Worm (Caenorhabditis elegans) whole organism, L3 larva: ENCODE data around the gene T26H5.10.

ENCODE experiments used
- aly-2 ChIP-seq: fragments of 150-350 bp; optimal IDR thresholded peaks from 2 replicates; lab custom pipeline; 2014; ENCODE audit warnings: missing biosample characterization, missing genetic modification characterization
- egl-5 ChIP-seq: fragments of 150-350 bp; optimal IDR thresholded peaks from 2 replicates; lab custom pipeline; 2017; ENCODE audit warnings: missing biosample characterization, missing genetic modification reagents, missing genetic modification characterization, inconsistent platforms
- lin-39 ChIP-seq: fragments of 150-350 bp; optimal IDR thresholded peaks from 2 replicates; lab custom pipeline; 2018; ENCODE audit warnings: missing biosample characterization, missing genetic modification reagents, missing genetic modification characterization
- nhr-76 ChIP-seq: fragments of 150-350 bp; sonication (generic microtip); optimal IDR thresholded peaks from 5 replicates; lab custom pipeline; 2014; ENCODE audit warnings: missing biosample characterization, missing genetic modification characterization
- sea-2 ChIP-seq: fragments of 150-350 bp; sonication (generic microtip); optimal IDR thresholded peaks from 4 replicates; lab custom pipeline; 2014; ENCODE audit warnings: missing biosample characterization, missing genetic modification reagents, missing genetic modification characterization
- unc-62 ChIP-seq: fragments of 150-350 bp; sonication (generic microtip); optimal IDR thresholded peaks from 4 replicates; lab custom pipeline; 2014; ENCODE audit warnings: missing biosample characterization, missing genetic modification reagents, missing genetic modification characterization

DNA sequence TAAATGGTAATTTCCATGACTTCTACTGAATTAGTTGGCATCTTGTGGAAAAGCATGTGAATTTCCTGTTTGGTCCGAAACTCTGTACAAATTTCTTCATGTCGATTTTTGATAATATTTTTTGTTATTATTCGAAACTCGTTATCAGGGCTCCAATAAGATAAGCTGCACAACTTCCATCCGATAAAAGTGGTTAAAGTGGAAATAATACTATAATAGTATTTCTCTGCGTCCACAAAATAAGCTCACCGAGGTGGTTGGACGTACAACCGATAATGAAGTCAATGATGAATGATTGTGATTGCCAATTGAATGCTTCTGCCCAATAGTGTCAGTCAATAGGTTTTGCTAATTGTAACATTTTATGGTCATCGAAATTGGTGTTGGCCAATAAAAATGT lies 4.8 kb upstream of the T26H5.10 start, which contains the start of gene T26H5.4:
- TF ChIP-seq egl-5 (no peak), nhr-76 (tag; lab: Kevin White, UChicago) (no peak), unc-62 (no peak), sea-2 (no peak), aly-2 (tag; lab: Kevin White, UChicago) (no peak), lin-39 (tag; lab: Kevin White, UChicago) (no peak)
